Fruit fly (Drosophila melanogaster): ENCODE data around the gene CG15731.

DNA sequence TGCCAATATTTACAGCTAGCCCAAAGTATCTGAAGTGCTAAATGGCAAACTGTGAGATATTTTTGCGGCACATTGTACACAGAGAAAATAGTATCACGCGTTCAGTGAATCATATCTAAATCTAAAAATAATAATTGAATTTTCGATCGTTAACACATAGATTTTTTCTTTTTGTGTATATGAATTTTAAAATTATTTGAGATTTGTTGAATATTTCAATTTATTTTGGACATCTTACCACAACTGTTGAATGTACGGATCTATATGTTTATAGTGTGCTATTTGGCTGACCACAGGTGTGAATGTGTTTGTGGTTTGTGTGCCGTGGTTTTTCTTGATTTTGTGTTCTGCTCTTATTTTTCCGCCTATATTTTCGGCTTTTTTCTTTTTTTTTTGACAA lies 12.2 kb upstream of the CG15731 start:
- TF ChIP-seq CG8478 (optimal IDR thresholded peaks at IDR 0.05) = no peak
- no peak for TF ChIP-seq usp (GFP tag; optimal IDR thresholded peaks at IDR 0.05)
- TF ChIP-seq pan (optimal IDR thresholded peaks at IDR 0.05) = no peak
- no peak for TF ChIP-seq EcR (GFP tag; optimal IDR thresholded peaks at IDR 0.05)
